Worm (Caenorhabditis elegans) whole organism, midembryonic: ENCODE results near the gene Y14H12B.1.

Experiments used
- T22C8.4 ChIP-seq: fragments of 200-800 bp; sonication (Bioruptor generic); IDR thresholded peaks from 2 replicates; pipeline ENCODE4 v1.3.6; 2022; ENCODE audit warnings: missing genetic modification characterization, missing compliant biosample characterization
- cog-1 ChIP-seq: sonication (generic microtip); optimal IDR thresholded peaks from 2 replicates; lab custom pipeline; 2016; ENCODE audit warnings: missing genetic modification characterization, missing compliant biosample characterization
- flt-1 ChIP-seq: fragments of 200-800 bp; sonication (Bioruptor generic); IDR thresholded peaks from 2 replicates; pipeline ENCODE4 v1.3.6; 2022; ENCODE audit warnings: missing genetic modification characterization, missing compliant biosample characterization
- klf-2 ChIP-seq: fragments of 200-800 bp; sonication (Bioruptor generic); conservative IDR thresholded peaks from 2 replicates; pipeline ENCODE4 v1.3.6; 2022; ENCODE audit warnings: missing genetic modification reagents, missing genetic modification characterization, missing compliant biosample characterization
- med-1 ChIP-seq: sonication (generic microtip); optimal IDR thresholded peaks from 2 replicates; lab custom pipeline; 2017; ENCODE audit warnings: missing genetic modification characterization, mild to moderate bottlenecking, missing compliant biosample characterization, antibody characterized with exemption, missing genetic modification reagents; ENCODE audit not compliant: insufficient read depth
- ref-1 ChIP-seq: fragments of 200-800 bp; sonication (Bioruptor generic); conservative IDR thresholded peaks from 2 replicates; pipeline ENCODE4 v1.3.6; 2022; ENCODE audit warnings: missing genetic modification reagents, missing genetic modification characterization, missing compliant biosample characterization
- tab-1 ChIP-seq: fragments of 200-800 bp; sonication (Bioruptor generic); IDR thresholded peaks from 2 replicates; pipeline ENCODE4 v1.3.6; 2022; ENCODE audit warnings: missing genetic modification characterization, missing compliant biosample characterization
- ztf-23 ChIP-seq: fragments of 200-800 bp; sonication (Bioruptor generic); IDR thresholded peaks from 2 replicates; pipeline ENCODE4 v1.3.6; 2022; ENCODE audit warnings: missing genetic modification reagents, missing genetic modification characterization, missing compliant biosample characterization
- ztf-29 ChIP-seq: fragments of 200-800 bp; sonication (Bioruptor generic); IDR thresholded peaks from 2 replicates; pipeline ENCODE4 v1.3.6; 2022; ENCODE audit warnings: missing genetic modification reagents, missing genetic modification characterization, missing compliant biosample characterization

The Y14H12B.1 gene

ce11 chrII:3960276-3960675 lies 26.0 kb downstream of the Y14H12B.1 start:
- TF ChIP-seq ztf-29 (GFP tag; lab: Robert Waterston, UW): no peak
- TF ChIP-seq T22C8.4 (GFP tag; lab: Robert Waterston, UW): no peak
- TF ChIP-seq flt-1 (GFP tag; lab: Robert Waterston, UW): no peak
- TF ChIP-seq med-1 (GFP tag; lab: Kevin White, UChicago): no peak
- TF ChIP-seq cog-1: no peak
- TF ChIP-seq klf-2 (GFP tag; lab: Robert Waterston, UW): no peak
- TF ChIP-seq tab-1 (GFP tag; lab: Robert Waterston, UW): no peak

- TF ChIP-seq ztf-23 (0 out of 2 replicates have a peak, but pooled peaks have one; percentile 42), flt-1 (GFP tag; lab: Robert Waterston, UW) (no peak)
Measured at ce11 chrII:3961256-3961655, 27.0 kb downstream of the Y14H12B.1 start.

ce11 chrII:3964302-3964885 lies 30.1 kb downstream of the Y14H12B.1 start:
- TF ChIP-seq tab-1 (GFP tag; lab: Robert Waterston, UW): no peak
- 0 out of 2 replicates have a peak, but pooled peaks have one; percentile 44 for TF ChIP-seq flt-1 (GFP tag; lab: Robert Waterston, UW)

ce11 chrII:3965665-3966416 lies 31.6 kb downstream of the Y14H12B.1 start:
- TF ChIP-seq tab-1 (GFP tag; lab: Robert Waterston, UW) (no peak), T22C8.4 (GFP tag; lab: Robert Waterston, UW) (no peak), klf-2 (GFP tag; lab: Robert Waterston, UW) (no peak), flt-1 (GFP tag; lab: Robert Waterston, UW) (no peak; the same call in 1 of the 2 replicates), med-1 (GFP tag; lab: Kevin White, UChicago) (no peak), ref-1 (GFP tag; lab: Robert Waterston, UW) (no peak), cog-1 (no peak), ztf-23 (no peak), ztf-29 (GFP tag; lab: Robert Waterston, UW) (no peak)

DNA sequence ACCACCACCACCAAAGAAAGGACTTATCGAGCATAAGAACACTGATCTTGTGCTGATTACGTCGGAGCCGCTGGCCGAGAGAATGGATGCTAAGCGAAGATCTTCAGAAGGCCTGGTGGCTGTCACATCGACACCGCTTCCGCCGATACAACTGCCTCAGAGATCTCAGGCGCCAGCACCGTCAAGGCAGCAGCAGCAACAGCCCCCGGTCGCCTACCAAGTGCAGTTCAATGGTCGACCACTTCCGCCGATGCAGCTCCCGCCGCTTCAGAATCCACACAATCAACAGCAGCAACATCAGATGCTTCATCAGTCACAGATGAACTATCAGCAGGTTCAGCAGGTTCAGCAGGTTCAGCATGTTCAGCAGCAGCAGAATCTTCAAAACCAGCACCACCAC lies 32.8 kb downstream of the Y14H12B.1 start:
- TF ChIP-seq cog-1: no peak
- no peak for TF ChIP-seq flt-1 (GFP tag; lab: Robert Waterston, UW)
- TF ChIP-seq tab-1 (GFP tag; lab: Robert Waterston, UW): no peak
- no peak for TF ChIP-seq T22C8.4 (GFP tag; lab: Robert Waterston, UW)
- TF ChIP-seq klf-2 (GFP tag; lab: Robert Waterston, UW): no peak
- TF ChIP-seq med-1 (GFP tag; lab: Kevin White, UChicago): no peak
- TF ChIP-seq ztf-29 (GFP tag; lab: Robert Waterston, UW): no peak
- no peak for TF ChIP-seq ref-1 (GFP tag; lab: Robert Waterston, UW)
- TF ChIP-seq ztf-23: no peak

DNA sequence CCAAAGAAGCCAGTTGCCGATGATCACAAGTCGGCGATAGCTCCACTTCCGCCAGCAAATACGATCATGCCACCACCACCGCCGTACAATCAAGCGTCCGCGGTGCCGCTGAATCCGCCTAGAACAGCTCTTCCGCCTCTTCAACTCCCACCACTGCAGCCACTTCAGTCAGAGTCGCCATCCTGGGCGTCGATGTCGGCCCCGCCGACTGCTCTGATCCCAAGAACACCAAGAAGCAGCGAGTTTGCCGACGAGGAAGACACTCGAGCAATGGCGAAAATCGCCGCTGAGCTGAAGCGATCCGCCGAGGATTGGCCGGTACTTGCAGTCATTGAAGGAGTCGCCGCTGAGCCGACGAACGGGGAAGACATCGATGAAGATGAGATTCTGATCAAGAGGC lies 33.8 kb downstream of the Y14H12B.1 start:
- TF ChIP-seq cog-1 (no peak), tab-1 (GFP tag; lab: Robert Waterston, UW) (0 out of 2 replicates have a peak, but pooled peaks have one; percentile 11)

DNA sequence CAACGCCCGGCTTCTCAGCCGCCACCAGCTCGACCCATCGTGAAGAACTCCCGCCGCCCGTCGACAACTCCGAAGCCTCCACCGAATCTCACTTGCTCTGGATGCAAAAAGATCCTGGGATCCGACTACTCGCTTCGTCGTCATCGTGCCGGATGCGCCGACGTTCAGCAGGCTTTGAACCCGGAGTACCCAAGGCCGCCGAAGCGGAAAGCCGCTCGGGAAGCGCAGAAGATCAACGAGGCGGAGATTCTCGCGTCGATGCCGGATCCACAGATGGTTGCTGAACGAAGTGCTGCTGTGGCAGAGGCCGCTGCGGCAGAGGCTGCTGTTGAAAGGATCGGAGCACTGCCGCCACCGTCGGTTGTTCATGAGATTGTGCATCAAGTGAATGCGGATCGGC lies 34.6 kb downstream of the Y14H12B.1 start:
- TF ChIP-seq med-1 (GFP tag; lab: Kevin White, UChicago): no peak
- TF ChIP-seq ztf-29 (GFP tag; lab: Robert Waterston, UW): no peak
- no peak for TF ChIP-seq T22C8.4 (GFP tag; lab: Robert Waterston, UW)
- no peak for TF ChIP-seq ref-1 (GFP tag; lab: Robert Waterston, UW)
- TF ChIP-seq klf-2 (GFP tag; lab: Robert Waterston, UW): no peak
- no peak for TF ChIP-seq flt-1 (GFP tag; lab: Robert Waterston, UW)
- TF ChIP-seq tab-1 (GFP tag; lab: Robert Waterston, UW): no peak
- TF ChIP-seq ztf-23: no peak
- TF ChIP-seq cog-1: no peak

- no peak for TF ChIP-seq tab-1 (GFP tag; lab: Robert Waterston, UW)
- TF ChIP-seq ref-1 (GFP tag; lab: Robert Waterston, UW): no peak
- TF ChIP-seq ztf-29 (GFP tag; lab: Robert Waterston, UW): no peak
- TF ChIP-seq cog-1: no peak
- TF ChIP-seq flt-1 (GFP tag; lab: Robert Waterston, UW): no peak
- TF ChIP-seq T22C8.4 (GFP tag; lab: Robert Waterston, UW): no peak
- no peak for TF ChIP-seq ztf-23
- TF ChIP-seq med-1 (GFP tag; lab: Kevin White, UChicago): no peak
- no peak for TF ChIP-seq klf-2 (GFP tag; lab: Robert Waterston, UW)
Measured at ce11 chrII:3972153-3972552, 37.9 kb downstream of the Y14H12B.1 start, which contains the start of gene K10G6.9. Gene K10G6.9 (plus strand): TSS chrII:3972262.

DNA sequence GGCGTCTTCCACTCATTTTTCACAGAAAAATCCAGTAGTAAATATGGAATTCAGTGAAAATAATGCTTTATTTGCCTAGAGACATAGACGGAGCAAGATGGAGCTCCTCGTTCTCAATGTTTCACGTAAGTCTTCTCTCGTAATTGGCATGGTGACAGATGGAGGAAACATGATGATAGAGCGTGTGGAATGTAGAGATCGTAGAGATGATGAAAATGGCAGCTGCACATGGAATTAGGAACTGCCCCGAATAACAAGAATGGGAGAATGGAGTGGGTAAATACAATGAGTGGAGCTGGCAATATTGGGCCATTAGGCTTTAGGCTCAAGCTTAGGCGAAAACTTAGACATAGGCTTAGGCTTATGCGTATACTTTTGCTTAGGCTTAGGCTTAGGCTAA lies 40.7 kb downstream of the Y14H12B.1 start, which contains the start of gene cank-26:
TSS of gene cank-26 (minus strand) at position 113 of the 400 bp plus-strand sequence.
- TF ChIP-seq cog-1: peak; percentile 32
- TF ChIP-seq ref-1 (GFP tag; lab: Robert Waterston, UW): no peak

- TF ChIP-seq ztf-29 (GFP tag; lab: Robert Waterston, UW) (no peak), cog-1 (no peak), klf-2 (GFP tag; lab: Robert Waterston, UW) (no peak), tab-1 (GFP tag; lab: Robert Waterston, UW) (no peak), flt-1 (GFP tag; lab: Robert Waterston, UW) (no peak), ztf-23 (no peak), T22C8.4 (GFP tag; lab: Robert Waterston, UW) (no peak)
Measured at ce11 chrII:3975942-3976341, 41.7 kb downstream of the Y14H12B.1 start, which contains the start of gene dos-2. Gene dos-2 (plus strand): TSS chrII:3976242.
